Worm (Caenorhabditis elegans): ENCODE measurements around the gene C33G8.2.

The C33G8.2 gene

DNA sequence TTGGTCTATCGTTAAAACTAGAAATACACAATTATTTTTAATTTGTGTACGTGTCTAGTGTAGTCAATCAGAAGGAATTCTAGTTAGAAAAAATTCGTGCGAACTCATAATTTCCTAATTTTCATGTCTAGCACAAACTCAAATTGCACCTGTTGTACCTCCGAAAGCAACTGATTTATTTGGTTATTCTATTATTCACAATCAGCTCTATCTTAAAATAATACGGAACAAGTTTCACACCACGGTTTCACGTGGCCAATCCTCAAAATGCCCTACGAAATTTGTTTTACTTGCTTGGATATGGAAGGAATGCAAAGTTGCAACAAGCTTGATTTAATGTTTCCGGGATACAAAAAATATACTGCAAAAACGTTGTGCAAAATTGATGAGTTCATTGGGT lies 3.1 kb downstream of the C33G8.2 start, which contains the start of gene srw-127:
Gene srw-127, plus strand, starts transcription at position 301 of the 400 bp plus-strand sequence.
- TF ChIP-seq mep-1 (tag; optimal IDR thresholded peaks at IDR 0.05) = no peak
- no peak for TF ChIP-seq tbx-8 (GFP tag; optimal IDR thresholded peaks at IDR 0.05)
- TF ChIP-seq bed-3 (GFP tag; optimal IDR thresholded peaks at IDR 0.05) = no peak
- no peak for TF ChIP-seq unc-62 (GFP tag; optimal IDR thresholded peaks at IDR 0.05)
- TF ChIP-seq blmp-1 (tag; optimal IDR thresholded peaks at IDR 0.05) = no peak
- TF ChIP-seq ces-1 (GFP tag; optimal IDR thresholded peaks at IDR 0.05) = no peak
- no peak for TF ChIP-seq M03D4.4 (tag; optimal IDR thresholded peaks at IDR 0.05)
- TF ChIP-seq nhr-28 (tag; optimal IDR thresholded peaks at IDR 0.05) = no peak
- TF ChIP-seq ham-2 (GFP tag; optimal IDR thresholded peaks at IDR 0.05) = no peak
- no peak for TF ChIP-seq pha-4 (tag; optimal IDR thresholded peaks at IDR 0.05)
- TF ChIP-seq ceh-43 (GFP tag; optimal IDR thresholded peaks at IDR 0.05) = no peak
- no peak for TF ChIP-seq nhr-12 (tag; optimal IDR thresholded peaks at IDR 0.05)
- no peak for TF ChIP-seq unc-39 (tag; optimal IDR thresholded peaks at IDR 0.05)
- no peak for TF ChIP-seq snpc-4 (tag; optimal IDR thresholded peaks at IDR 0.05)

DNA sequence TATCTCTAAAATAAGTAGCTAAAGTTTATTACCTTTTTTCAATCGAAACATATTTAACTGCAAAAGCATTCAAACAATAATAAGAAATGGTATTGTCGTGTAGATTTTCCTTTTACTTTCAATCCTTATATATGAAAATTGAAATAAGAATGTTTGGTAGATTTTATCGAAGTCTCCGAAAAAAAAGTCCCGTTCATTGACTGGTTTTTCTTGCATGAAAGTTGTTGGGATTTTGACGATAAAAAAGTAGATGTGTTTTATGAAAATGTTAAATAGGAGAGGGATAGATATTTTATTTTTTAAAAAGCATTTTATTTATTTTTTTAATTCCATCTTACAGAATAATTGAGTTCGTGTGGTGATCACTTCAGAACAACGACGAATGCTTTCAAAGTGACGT lies 6.3 kb downstream of the C33G8.2 start, which contains the start of gene C33G8.13:
Gene C33G8.13, minus strand, starts transcription at position 101 of the 400 bp plus-strand sequence.
- TF ChIP-seq ham-2 (GFP tag; optimal IDR thresholded peaks at IDR 0.05) (no peak), ztf-11 (tag; optimal IDR thresholded peaks at IDR 0.05) (no peak), nhr-237 (tag; optimal IDR thresholded peaks at IDR 0.05) (no peak), unc-120 (tag; optimal IDR thresholded peaks at IDR 0.05; ENCODE audit: poor library complexity, severe bottlenecking) (no peak), ceh-43 (GFP tag; optimal IDR thresholded peaks at IDR 0.05) (no peak), mls-2 (tag; optimal IDR thresholded peaks at IDR 0.05) (no peak), nhr-12 (tag; optimal IDR thresholded peaks at IDR 0.05) (no peak), drap-1 (GFP tag; optimal IDR thresholded peaks at IDR 0.05) (no peak), flh-1 (GFP tag; optimal IDR thresholded peaks at IDR 0.05) (no peak), lin-32 (GFP tag; optimal IDR thresholded peaks at IDR 0.05) (no peak), mab-5 (tag; optimal IDR thresholded peaks at IDR 0.05) (no peak), elt-3 (tag; optimal IDR thresholded peaks at IDR 0.05) (no peak), elt-1 (tag; optimal IDR thresholded peaks at IDR 0.05; ENCODE audit: borderline replicate concordance, insufficient read depth) (no peak), ceh-39 (tag; optimal IDR thresholded peaks at IDR 0.05) (no peak), nhr-28 (tag; optimal IDR thresholded peaks at IDR 0.05) (no peak)

ce11 chrV:7017059-7017458 lies 7.5 kb downstream of the C33G8.2 start, which contains the start of gene srsx-32:
TSS of gene srsx-32 (plus strand) at chrV:7017359.
- no peak for TF ChIP-seq elt-3 (tag; optimal IDR thresholded peaks at IDR 0.05)
- TF ChIP-seq blmp-1 (tag; optimal IDR thresholded peaks at IDR 0.05) = no peak
- TF ChIP-seq nhr-28 (tag; optimal IDR thresholded peaks at IDR 0.05) = no peak
- no peak for TF ChIP-seq ceh-83 (GFP tag; optimal IDR thresholded peaks at IDR 0.05)
- no peak for TF ChIP-seq nhr-237 (tag; optimal IDR thresholded peaks at IDR 0.05)
- no peak for TF ChIP-seq sem-2 (GFP tag; optimal IDR thresholded peaks at IDR 0.05)
- no peak for TF ChIP-seq bed-3 (GFP tag; optimal IDR thresholded peaks at IDR 0.05)
- TF ChIP-seq mab-5 (tag; optimal IDR thresholded peaks at IDR 0.05) = no peak
- TF ChIP-seq cnd-1 (tag; optimal IDR thresholded peaks at IDR 0.05) = no peak

ce11 chrV:7021772-7022171 lies 12.2 kb downstream of the C33G8.2 start, which contains the start of gene F20A1.4:
TSS of gene F20A1.4 (minus strand) at chrV:7021872.
- TF ChIP-seq nhr-28 (tag; optimal IDR thresholded peaks at IDR 0.05) (no peak), flh-1 (GFP tag; optimal IDR thresholded peaks at IDR 0.05) (no peak), unc-120 (tag; optimal IDR thresholded peaks at IDR 0.05; ENCODE audit: poor library complexity, severe bottlenecking) (no peak), nhr-76 (tag; optimal IDR thresholded peaks at IDR 0.05) (no peak), ceh-83 (GFP tag; optimal IDR thresholded peaks at IDR 0.05) (no peak), nhr-237 (tag; optimal IDR thresholded peaks at IDR 0.05) (no peak), lin-13 (tag; optimal IDR thresholded peaks at IDR 0.05) (no peak), hlh-1 (tag; optimal IDR thresholded peaks at IDR 0.05) (no peak)

- TF ChIP-seq nhr-2 (tag; optimal IDR thresholded peaks at IDR 0.05) = no peak
- TF ChIP-seq blmp-1 (tag; optimal IDR thresholded peaks at IDR 0.05) = no peak
- TF ChIP-seq nhr-12 (tag; optimal IDR thresholded peaks at IDR 0.05) = no peak
- TF ChIP-seq nhr-76 (tag; optimal IDR thresholded peaks at IDR 0.05) = no peak
- no peak for TF ChIP-seq ceh-39 (tag; optimal IDR thresholded peaks at IDR 0.05)
- TF ChIP-seq ceh-83 (GFP tag; optimal IDR thresholded peaks at IDR 0.05) = no peak
- no peak for TF ChIP-seq nhr-237 (tag; optimal IDR thresholded peaks at IDR 0.05)
- TF ChIP-seq lsy-2 (tag; optimal IDR thresholded peaks at IDR 0.05) = no peak
- TF ChIP-seq ham-2 (GFP tag; optimal IDR thresholded peaks at IDR 0.05) = no peak
- no peak for TF ChIP-seq drap-1 (GFP tag; optimal IDR thresholded peaks at IDR 0.05)
- TF ChIP-seq snpc-4 (tag; optimal IDR thresholded peaks at IDR 0.05) = no peak
- no peak for TF ChIP-seq mab-5 (tag; optimal IDR thresholded peaks at IDR 0.05)
- no peak for TF ChIP-seq flh-1 (GFP tag; optimal IDR thresholded peaks at IDR 0.05)
- TF ChIP-seq unc-39 (tag; optimal IDR thresholded peaks at IDR 0.05) = no peak
- TF ChIP-seq pha-4 (tag; optimal IDR thresholded peaks at IDR 0.05) = no peak
- TF ChIP-seq mep-1 (tag; optimal IDR thresholded peaks at IDR 0.05) = no peak
- TF ChIP-seq nhr-28 (tag; optimal IDR thresholded peaks at IDR 0.05) = no peak
- no peak for TF ChIP-seq sem-2 (GFP tag; optimal IDR thresholded peaks at IDR 0.05)
- TF ChIP-seq mls-2 (tag; optimal IDR thresholded peaks at IDR 0.05) = no peak
- TF ChIP-seq elt-1 (tag; optimal IDR thresholded peaks at IDR 0.05; ENCODE audit: borderline replicate concordance, insufficient read depth) = no peak
Measured at ce11 chrV:7022981-7023380, 13.4 kb downstream of the C33G8.2 start.
